Worm (Caenorhabditis elegans): ENCODE measurements around the gene myo-5.

myo-5 gene

ce11 chrV:8108670-8109069 lies at the start of gene myo-5:
TSS of gene myo-5 (plus strand) at chrV:8108970.
- TF ChIP-seq jun-1 (tag; optimal IDR thresholded peaks at IDR 0.05) (no peak), attf-4 (tag; optimal IDR thresholded peaks at IDR 0.05) (no peak), fos-1 (tag; optimal IDR thresholded peaks at IDR 0.05) (no peak), hlh-11 (tag; optimal IDR thresholded peaks at IDR 0.05) (no peak), saeg-2 (GFP tag; IDR thresholded peaks at IDR 0.05) (no peak), daf-19 (GFP tag; conservative IDR thresholded peaks at IDR 0.05) (no peak), set-16 (GFP tag; IDR thresholded peaks at IDR 0.05) (no peak), madf-9 (GFP tag; conservative IDR thresholded peaks at IDR 0.05) (no peak), dpl-1 (GFP tag; optimal IDR thresholded peaks at IDR 0.05) (no peak), Y75B8A.6 (GFP tag; IDR thresholded peaks at IDR 0.05) (no peak), hlh-30 (tag; optimal IDR thresholded peaks at IDR 0.05; ENCODE audit: insufficient read depth) (no peak)

- TF ChIP-seq T26A8.4 (GFP tag; IDR thresholded peaks at IDR 0.05) = no peak
- no peak for TF ChIP-seq dpl-1 (GFP tag; optimal IDR thresholded peaks at IDR 0.05)
- no peak for TF ChIP-seq dmd-9 (GFP tag; IDR thresholded peaks at IDR 0.05)
- TF ChIP-seq mes-2 (tag; optimal IDR thresholded peaks at IDR 0.05; ENCODE audit: poor library complexity, severe bottlenecking) = no peak
- no peak for TF ChIP-seq daf-19 (GFP tag; conservative IDR thresholded peaks at IDR 0.05)
- no peak for TF ChIP-seq F44E2.7 (GFP tag; IDR thresholded peaks at IDR 0.05)
- no peak for TF ChIP-seq zip-2 (tag; optimal IDR thresholded peaks at IDR 0.05)
- no peak for TF ChIP-seq snpc-4 (tag; optimal IDR thresholded peaks at IDR 0.05)
- TF ChIP-seq lir-3 (tag; optimal IDR thresholded peaks at IDR 0.05) = no peak
- TF ChIP-seq hmg-1.1 (GFP tag; IDR thresholded peaks at IDR 0.05) = no peak
- no peak for TF ChIP-seq unc-62 (GFP tag; optimal IDR thresholded peaks at IDR 0.05 in 1 of 2)
- TF ChIP-seq unc-62 (tag; optimal IDR thresholded peaks at IDR 0.05) = no peak
- no peak for TF ChIP-seq F26F4.8 (GFP tag; conservative IDR thresholded peaks at IDR 0.05)
- TF ChIP-seq zag-1 (tag; optimal IDR thresholded peaks at IDR 0.05) = no peak
- TF ChIP-seq mdt-29 (GFP tag; IDR thresholded peaks at IDR 0.05) = no peak
- no peak for TF ChIP-seq mdl-1 (tag; optimal IDR thresholded peaks at IDR 0.05)
Measured at ce11 chrV:8062074-8062473, 46.7 kb upstream of the myo-5 start, which contains the start of gene str-139. TSS of gene str-139 (minus strand) at chrV:8062174.

ce11 chrV:8067800-8068199 lies 41.0 kb upstream of the myo-5 start, which contains the start of gene str-140:
TSS of gene str-140 (minus strand) at chrV:8067900.
- TF ChIP-seq F26F4.8 (GFP tag; conservative IDR thresholded peaks at IDR 0.05) (no peak), ztf-7 (tag; optimal IDR thresholded peaks at IDR 0.05) (no peak)

DNA sequence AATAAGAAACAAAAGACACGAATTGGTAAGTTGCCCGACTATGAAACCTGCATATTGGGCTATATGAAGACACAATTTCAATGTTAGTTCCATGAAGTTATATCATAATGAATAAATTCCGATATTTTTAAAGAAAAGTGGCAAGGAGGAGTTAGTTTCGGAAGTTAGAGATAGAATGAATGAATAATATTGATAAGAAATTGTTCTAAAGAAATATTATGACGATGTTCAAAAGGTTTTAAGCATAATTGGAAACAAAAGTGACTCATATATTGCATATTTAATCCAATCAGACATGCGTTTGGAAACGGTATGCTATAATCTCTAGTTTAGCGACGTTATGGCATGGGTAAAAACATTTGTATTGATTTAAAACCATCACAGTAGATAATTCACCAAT lies 39.1 kb upstream of the myo-5 start, which contains the start of gene str-143:
str-143 (minus strand) TSS at position 101 of the 400 bp plus-strand sequence.
- peak in 1 of 2 experiments; percentile 17 for TF ChIP-seq unc-62 (GFP tag; optimal IDR thresholded peaks at IDR 0.05 in 1 of 2)
- no peak for TF ChIP-seq unc-62 (tag; optimal IDR thresholded peaks at IDR 0.05)
- TF ChIP-seq snpc-1.2 (GFP tag; IDR thresholded peaks at IDR 0.05) = no peak

- TF ChIP-seq ceh-32 (tag; optimal IDR thresholded peaks at IDR 0.05; ENCODE audit: poor library complexity) = no peak
- TF ChIP-seq nhr-76 (tag; optimal IDR thresholded peaks at IDR 0.05) = no peak
- no peak for TF ChIP-seq F10B5.3 (tag; optimal IDR thresholded peaks at IDR 0.05)
- no peak for TF ChIP-seq zip-2 (tag; optimal IDR thresholded peaks at IDR 0.05)
- no peak for TF ChIP-seq Y105C5A.15 (GFP tag; IDR thresholded peaks at IDR 0.05)
- TF ChIP-seq set-16 (GFP tag; IDR thresholded peaks at IDR 0.05) = no peak
- no peak for TF ChIP-seq F37D6.2 (tag; optimal IDR thresholded peaks at IDR 0.05)
- no peak for TF ChIP-seq ceh-82 (tag; optimal IDR thresholded peaks at IDR 0.05)
- no peak for TF ChIP-seq cey-2 (tag; optimal IDR thresholded peaks at IDR 0.05; ENCODE audit: borderline replicate concordance, insufficient read depth)
Measured at ce11 chrV:8072047-8072446, 36.7 kb upstream of the myo-5 start, which contains the start of gene str-144. TSS of gene str-144 (minus strand) at chrV:8072147.
